Worm (Caenorhabditis elegans): ENCODE results near the gene mnk-1.

The mnk-1 gene

ce11 chrII:10594758-10595157 lies 39.9 kb upstream of the mnk-1 start, which contains the start of gene C14A4.6:
C14A4.6 (minus strand) TSS chrII:10594776.
- TF ChIP-seq tbx-37 (GFP tag; conservative IDR thresholded peaks at IDR 0.05) (no peak), hnd-1 (tag; optimal IDR thresholded peaks at IDR 0.05) (no peak), hmg-4 (GFP tag; optimal IDR thresholded peaks at IDR 0.05) (no peak), pes-1 (GFP tag; IDR thresholded peaks at IDR 0.05) (no peak), tra-4 (tag; optimal IDR thresholded peaks at IDR 0.05) (no peak), B0310.2 (tag; optimal IDR thresholded peaks at IDR 0.05) (no peak), ets-7 (tag; optimal IDR thresholded peaks at IDR 0.05) (no peak), tbx-11 (GFP tag; IDR thresholded peaks at IDR 0.05) (no peak), ceh-36 (tag; optimal IDR thresholded peaks at IDR 0.05) (no peak), sea-1 (GFP tag; conservative IDR thresholded peaks at IDR 0.05) (no peak), ama-1 (optimal IDR thresholded peaks at IDR 0.05) (no peak), ceh-13 (GFP tag; optimal IDR thresholded peaks at IDR 0.05) (no peak), hmbx-1 (tag; optimal IDR thresholded peaks at IDR 0.05) (no peak), F13C5.2 (tag; optimal IDR thresholded peaks at IDR 0.05) (no peak), aly-1 (tag; optimal IDR thresholded peaks at IDR 0.05) (no peak), flt-1 (GFP tag; IDR thresholded peaks at IDR 0.05) (no peak), scrt-1 (GFP tag; IDR thresholded peaks at IDR 0.05) (no peak)

ce11 chrII:10594312-10594711 lies 39.5 kb upstream of the mnk-1 start:
- TF ChIP-seq hmbx-1 (tag; optimal IDR thresholded peaks at IDR 0.05) = no peak
- TF ChIP-seq ceh-13 (GFP tag; optimal IDR thresholded peaks at IDR 0.05) = no peak
- TF ChIP-seq tbx-37 (GFP tag; conservative IDR thresholded peaks at IDR 0.05) = no peak
- no peak for TF ChIP-seq tbx-11 (GFP tag; IDR thresholded peaks at IDR 0.05)
- TF ChIP-seq tra-4 (tag; optimal IDR thresholded peaks at IDR 0.05) = no peak
- TF ChIP-seq ama-1 (optimal IDR thresholded peaks at IDR 0.05) = no peak

- TF ChIP-seq B0310.2 (tag; optimal IDR thresholded peaks at IDR 0.05) (no peak), ceh-36 (tag; optimal IDR thresholded peaks at IDR 0.05) (no peak), tbx-37 (GFP tag; conservative IDR thresholded peaks at IDR 0.05) (no peak), tbx-11 (GFP tag; IDR thresholded peaks at IDR 0.05) (no peak), ets-7 (tag; optimal IDR thresholded peaks at IDR 0.05) (no peak), flt-1 (GFP tag; IDR thresholded peaks at IDR 0.05) (no peak), ceh-13 (GFP tag; optimal IDR thresholded peaks at IDR 0.05) (no peak), hmbx-1 (tag; optimal IDR thresholded peaks at IDR 0.05) (no peak), scrt-1 (GFP tag; IDR thresholded peaks at IDR 0.05) (no peak), hmg-4 (GFP tag; optimal IDR thresholded peaks at IDR 0.05) (no peak), hnd-1 (tag; optimal IDR thresholded peaks at IDR 0.05) (no peak)
Observed at ce11 chrII:10592452-10592851, 37.6 kb upstream of the mnk-1 start, which contains the start of gene crn-5. crn-5 (plus strand) TSS chrII:10592752.

- TF ChIP-seq hmg-4 (GFP tag; optimal IDR thresholded peaks at IDR 0.05) (no peak), ceh-13 (GFP tag; optimal IDR thresholded peaks at IDR 0.05) (no peak), B0310.2 (tag; optimal IDR thresholded peaks at IDR 0.05) (no peak), ceh-36 (tag; optimal IDR thresholded peaks at IDR 0.05) (no peak), sea-1 (GFP tag; conservative IDR thresholded peaks at IDR 0.05) (no peak)
Observed at ce11 chrII:10587742-10588141, 32.9 kb upstream of the mnk-1 start, which contains the start of gene crn-3. crn-3 (plus strand) TSS chrII:10588042.

ce11 chrII:10584036-10584435 lies 29.2 kb upstream of the mnk-1 start, which contains the start of gene algn-9:
algn-9 (plus strand) TSS chrII:10584336.
- TF ChIP-seq tbx-37 (GFP tag; conservative IDR thresholded peaks at IDR 0.05) = no peak
- TF ChIP-seq tra-4 (tag; optimal IDR thresholded peaks at IDR 0.05) = no peak
- no peak for TF ChIP-seq ets-7 (tag; optimal IDR thresholded peaks at IDR 0.05)
- TF ChIP-seq sea-1 (GFP tag; conservative IDR thresholded peaks at IDR 0.05) = no peak
- TF ChIP-seq scrt-1 (GFP tag; IDR thresholded peaks at IDR 0.05) = no peak
- no peak for TF ChIP-seq hmbx-1 (tag; optimal IDR thresholded peaks at IDR 0.05)
- TF ChIP-seq F13C5.2 (tag; optimal IDR thresholded peaks at IDR 0.05) = no peak
- TF ChIP-seq ama-1 (optimal IDR thresholded peaks at IDR 0.05) = no peak
- no peak for TF ChIP-seq ceh-36 (tag; optimal IDR thresholded peaks at IDR 0.05)
- no peak for TF ChIP-seq hmg-4 (GFP tag; optimal IDR thresholded peaks at IDR 0.05)
- TF ChIP-seq tbx-11 (GFP tag; IDR thresholded peaks at IDR 0.05) = no peak
- no peak for TF ChIP-seq ceh-13 (GFP tag; optimal IDR thresholded peaks at IDR 0.05)
- no peak for TF ChIP-seq B0310.2 (tag; optimal IDR thresholded peaks at IDR 0.05)
- TF ChIP-seq aly-1 (tag; optimal IDR thresholded peaks at IDR 0.05) = no peak
- TF ChIP-seq flt-1 (GFP tag; IDR thresholded peaks at IDR 0.05) = no peak
- TF ChIP-seq hnd-1 (tag; optimal IDR thresholded peaks at IDR 0.05) = no peak
- no peak for TF ChIP-seq pes-1 (GFP tag; IDR thresholded peaks at IDR 0.05)

- TF ChIP-seq pes-1 (GFP tag; IDR thresholded peaks at IDR 0.05) (no peak), ama-1 (optimal IDR thresholded peaks at IDR 0.05) (no peak), scrt-1 (GFP tag; IDR thresholded peaks at IDR 0.05) (no peak), flt-1 (GFP tag; IDR thresholded peaks at IDR 0.05) (no peak), F13C5.2 (tag; optimal IDR thresholded peaks at IDR 0.05) (no peak), hnd-1 (tag; optimal IDR thresholded peaks at IDR 0.05) (no peak), ets-7 (tag; optimal IDR thresholded peaks at IDR 0.05) (no peak), ceh-13 (GFP tag; optimal IDR thresholded peaks at IDR 0.05) (no peak), tbx-37 (GFP tag; conservative IDR thresholded peaks at IDR 0.05) (no peak), ceh-36 (tag; optimal IDR thresholded peaks at IDR 0.05) (no peak), hmbx-1 (tag; optimal IDR thresholded peaks at IDR 0.05) (no peak), aly-1 (tag; optimal IDR thresholded peaks at IDR 0.05) (no peak)
Observed at ce11 chrII:10582318-10582717, 27.5 kb upstream of the mnk-1 start, which contains the start of gene mrps-22. mrps-22 (plus strand) TSS chrII:10582618.

- TF ChIP-seq sea-1 (GFP tag; conservative IDR thresholded peaks at IDR 0.05) (no peak), pes-1 (GFP tag; IDR thresholded peaks at IDR 0.05) (no peak), scrt-1 (GFP tag; IDR thresholded peaks at IDR 0.05) (no peak), flt-1 (GFP tag; IDR thresholded peaks at IDR 0.05) (no peak), tbx-37 (GFP tag; conservative IDR thresholded peaks at IDR 0.05) (no peak), F13C5.2 (tag; optimal IDR thresholded peaks at IDR 0.05) (no peak), hmg-4 (GFP tag; optimal IDR thresholded peaks at IDR 0.05) (no peak), tra-4 (tag; optimal IDR thresholded peaks at IDR 0.05) (no peak), ceh-36 (tag; optimal IDR thresholded peaks at IDR 0.05) (no peak), hnd-1 (tag; optimal IDR thresholded peaks at IDR 0.05) (no peak), hmbx-1 (tag; optimal IDR thresholded peaks at IDR 0.05) (no peak), ama-1 (optimal IDR thresholded peaks at IDR 0.05) (no peak), ceh-13 (GFP tag; optimal IDR thresholded peaks at IDR 0.05) (no peak), aly-1 (tag; optimal IDR thresholded peaks at IDR 0.05) (no peak)
Observed at ce11 chrII:10580833-10581232, 26.0 kb upstream of the mnk-1 start, which contains the start of gene dap-3. dap-3 (plus strand) TSS chrII:10581133.

Data from whole organism, early embryonic.